Fruit fly (Drosophila melanogaster) whole organism, prepupa: ENCODE measurements around the gene Sirt6.

Source experiments
- Blimp-1 ChIP-seq: fragments of 200-800 bp; sonication (Bioruptor generic); optimal IDR thresholded peaks from 3 replicates; lab custom pipeline; 2017; ENCODE audit warnings: missing biosample characterization, missing genetic modification characterization, mild to moderate bottlenecking, moderate library complexity, missing genetic modification reagents
- CG10631 ChIP-seq: fragments of 200-800 bp; sonication (Bioruptor generic); optimal IDR thresholded peaks from 2 replicates; lab custom pipeline; 2016; ENCODE audit warnings: missing biosample characterization, missing genetic modification characterization
- CG11294 ChIP-seq: fragments of 200-800 bp; sonication (Bioruptor generic); IDR thresholded peaks from 2 replicates; pipeline ENCODE4 v1.3.6; 2022; ENCODE audit warnings: missing biosample characterization, missing genetic modification characterization
- CG11762 ChIP-seq: fragments of 200-800 bp; sonication (Bioruptor generic); optimal IDR thresholded peaks from 3 replicates; lab custom pipeline; 2016; ENCODE audit warnings: missing biosample characterization, missing genetic modification characterization; ENCODE audit not compliant: insufficient read depth
- CG11902 ChIP-seq: fragments of 200-800 bp; sonication (Bioruptor generic); optimal IDR thresholded peaks from 3 replicates; lab custom pipeline; 2016; ENCODE audit warnings: missing biosample characterization, missing genetic modification characterization
- CG15336 ChIP-seq: fragments of 200-800 bp; sonication (Bioruptor generic); IDR thresholded peaks from 2 replicates; pipeline ENCODE4 v1.3.6; 2022; ENCODE audit warnings: missing biosample characterization, missing genetic modification characterization
- CG16779 ChIP-seq: fragments of 200-800 bp; sonication (Bioruptor generic); optimal IDR thresholded peaks from 3 replicates; lab custom pipeline; 2017; ENCODE audit warnings: missing biosample characterization, mild to moderate bottlenecking, missing genetic modification characterization
- CG3032 ChIP-seq: fragments of 200-800 bp; optimal IDR thresholded peaks from 2 replicates; lab custom pipeline; 2019; ENCODE audit warnings: missing biosample characterization, mild to moderate bottlenecking, missing genetic modification characterization, moderate library complexity
- CG31627 ChIP-seq: fragments of 200-800 bp; sonication (Bioruptor generic); optimal IDR thresholded peaks from 3 replicates; lab custom pipeline; 2016; ENCODE audit warnings: missing biosample characterization, missing genetic modification characterization
- CG32006 ChIP-seq: fragments of 200-800 bp; sonication (Bioruptor generic); optimal IDR thresholded peaks from 3 replicates; lab custom pipeline; 2017; ENCODE audit warnings: missing biosample characterization, mild to moderate bottlenecking, missing genetic modification characterization
- CG34406 ChIP-seq: fragments of 200-800 bp; sonication (Bioruptor generic); optimal IDR thresholded peaks from 3 replicates; lab custom pipeline; 2016; ENCODE audit warnings: missing biosample characterization, missing genetic modification characterization
- CG3919 ChIP-seq: fragments of 200-800 bp; sonication (Bioruptor generic); optimal IDR thresholded peaks from 3 replicates; lab custom pipeline; 2016; ENCODE audit warnings: missing biosample characterization, missing genetic modification characterization
- CG4318 ChIP-seq: fragments of 200-800 bp; sonication (Bioruptor generic); optimal IDR thresholded peaks from 3 replicates; lab custom pipeline; 2017; ENCODE audit warnings: missing biosample characterization, mild to moderate bottlenecking, missing genetic modification characterization
- CG6163 ChIP-seq: fragments of 200-800 bp; sonication (Bioruptor generic); IDR thresholded peaks from 3 replicates; pipeline ENCODE4 v1.3.6; 2022; ENCODE audit warnings: missing biosample characterization, missing genetic modification characterization
- CG6276 ChIP-seq: fragments of 200-800 bp; sonication (Bioruptor generic); optimal IDR thresholded peaks from 2 replicates; lab custom pipeline; 2017; ENCODE audit warnings: missing biosample characterization, mild to moderate bottlenecking, missing genetic modification characterization
- CG6792 ChIP-seq: fragments of 200-800 bp; sonication (Bioruptor generic); optimal IDR thresholded peaks from 3 replicates; lab custom pipeline; 2016; ENCODE audit warnings: missing biosample characterization, missing genetic modification characterization
- CG6854 ChIP-seq: fragments of 200-800 bp; sonication (Bioruptor generic); optimal IDR thresholded peaks from 2 replicates; lab custom pipeline; 2017; ENCODE audit warnings: missing biosample characterization, mild to moderate bottlenecking, missing genetic modification characterization
- CG8119 ChIP-seq: fragments of 200-800 bp; sonication (Bioruptor generic); IDR thresholded peaks from 3 replicates; pipeline ENCODE4 v1.3.6; 2022; ENCODE audit warnings: missing biosample characterization, missing genetic modification characterization
- CG8319 ChIP-seq: fragments of 200-800 bp; sonication (Bioruptor generic); optimal IDR thresholded peaks from 3 replicates; lab custom pipeline; 2016; ENCODE audit warnings: missing biosample characterization, missing genetic modification characterization
- CG9139 ChIP-seq: fragments of 200-800 bp; sonication (Bioruptor generic); optimal IDR thresholded peaks from 3 replicates; lab custom pipeline; 2017; ENCODE audit warnings: missing biosample characterization, mild to moderate bottlenecking, missing genetic modification characterization
- Eip78C ChIP-seq: fragments of 200-800 bp; sonication (Bioruptor generic); peaks from one replicate; lab custom pipeline; 2016; ENCODE audit warnings: missing biosample characterization, missing genetic modification characterization
- Eip93F ChIP-seq: fragments of 200-800 bp; sonication (Bioruptor generic); optimal IDR thresholded peaks from 2 replicates; lab custom pipeline; 2016; ENCODE audit warnings: missing biosample characterization, mild to moderate bottlenecking, missing genetic modification characterization
- Ets21C ChIP-seq: fragments of 200-800 bp; sonication (Bioruptor generic); optimal IDR thresholded peaks from 3 replicates; lab custom pipeline; 2016; ENCODE audit warnings: missing biosample characterization, missing genetic modification characterization
- Ets96B ChIP-seq: fragments of 200-800 bp; optimal IDR thresholded peaks from 2 replicates; lab custom pipeline; 2019; ENCODE audit warnings: missing biosample characterization, mild to moderate bottlenecking, missing genetic modification characterization, moderate library complexity
- Hr38 ChIP-seq: sonication (Bioruptor generic); optimal IDR thresholded peaks from 2 replicates; lab custom pipeline; 2016; ENCODE audit warnings: missing biosample characterization, missing genetic modification characterization
- Hr39 ChIP-seq: fragments of 200-800 bp; sonication (Bioruptor generic); optimal IDR thresholded peaks from 2 replicates; lab custom pipeline; 2016; ENCODE audit warnings: missing biosample characterization, missing genetic modification characterization
- Lpt ChIP-seq: fragments of 200-800 bp; sonication (Bioruptor generic); optimal IDR thresholded peaks from 3 replicates; lab custom pipeline; 2016; ENCODE audit warnings: missing biosample characterization, missing genetic modification characterization
- Met ChIP-seq: fragments of 200-800 bp; sonication (Bioruptor generic); optimal IDR thresholded peaks from 3 replicates; lab custom pipeline; 2016; ENCODE audit warnings: missing biosample characterization, missing genetic modification characterization
- OdsH ChIP-seq: fragments of 200-800 bp; sonication (Bioruptor generic); optimal IDR thresholded peaks from 3 replicates; lab custom pipeline; 2016; ENCODE audit warnings: missing biosample characterization, missing genetic modification characterization
- Smox ChIP-seq: fragments of 200-800 bp; sonication (Bioruptor generic); optimal IDR thresholded peaks from 3 replicates; lab custom pipeline; 2016; ENCODE audit warnings: missing biosample characterization, missing genetic modification characterization
- Sox102F ChIP-seq: fragments of 200-800 bp; sonication (Bioruptor generic); optimal IDR thresholded peaks from 2 replicates; lab custom pipeline; 2016; ENCODE audit warnings: missing biosample characterization, mild to moderate bottlenecking, missing genetic modification characterization
- Sox14 ChIP-seq: fragments of 200-800 bp; sonication (Bioruptor generic); optimal IDR thresholded peaks from 3 replicates; lab custom pipeline; 2016; ENCODE audit warnings: missing biosample characterization, missing genetic modification characterization
- Sox15 ChIP-seq: fragments of 200-800 bp; sonication (Bioruptor generic); optimal IDR thresholded peaks from 3 replicates; lab custom pipeline; 2016; ENCODE audit warnings: missing biosample characterization, missing genetic modification characterization
- achi ChIP-seq: fragments of 200-800 bp; sonication (Bioruptor generic); optimal IDR thresholded peaks from 3 replicates; lab custom pipeline; 2016; ENCODE audit warnings: missing biosample characterization, missing genetic modification characterization
- acj6 ChIP-seq: fragments of 200-800 bp; sonication (Bioruptor generic); optimal IDR thresholded peaks from 3 replicates; lab custom pipeline; 2016; ENCODE audit warnings: missing biosample characterization, missing genetic modification characterization
- cyc ChIP-seq: fragments of 200-800 bp; sonication (Bioruptor generic); optimal IDR thresholded peaks from 3 replicates; lab custom pipeline; 2016; ENCODE audit warnings: missing biosample characterization, missing genetic modification characterization
- eg ChIP-seq: fragments of 200-800 bp; sonication (Bioruptor generic); IDR thresholded peaks from 3 replicates; pipeline ENCODE4 v1.3.6; 2022; ENCODE audit warnings: missing biosample characterization, missing genetic modification characterization
- esn ChIP-seq: fragments of 200-800 bp; sonication (Bioruptor generic); optimal IDR thresholded peaks from 2 replicates; lab custom pipeline; 2016; ENCODE audit warnings: missing biosample characterization, mild to moderate bottlenecking, missing genetic modification characterization, moderate library complexity
- fd85E ChIP-seq: fragments of 200-800 bp; sonication (Bioruptor generic); optimal IDR thresholded peaks from 3 replicates; lab custom pipeline; 2016; ENCODE audit warnings: missing biosample characterization, missing genetic modification characterization
- fkh ChIP-seq: fragments of 200-800 bp; sonication (Bioruptor generic); optimal IDR thresholded peaks from 3 replicates; lab custom pipeline; 2017; ENCODE audit warnings: missing biosample characterization, mild to moderate bottlenecking, missing genetic modification characterization, moderate library complexity
- net ChIP-seq: fragments of 200-800 bp; sonication (Bioruptor generic); optimal IDR thresholded peaks from 3 replicates; lab custom pipeline; 2016; ENCODE audit warnings: missing biosample characterization, missing genetic modification characterization
- pdm3 ChIP-seq: fragments of 200-800 bp; sonication (Bioruptor generic); optimal IDR thresholded peaks from 3 replicates; lab custom pipeline; 2016; ENCODE audit warnings: missing biosample characterization, missing genetic modification characterization
- salr ChIP-seq, 2 experiments: fragments of 200-800 bp; sonication (Bioruptor generic); optimal IDR thresholded peaks; 3 replicates each; lab custom pipeline; 2016 to 2018; ENCODE audit warnings: missing biosample characterization in 2 of 2, missing genetic modification characterization in 2 of 2, mild to moderate bottlenecking in 1 of 2
- spab ChIP-seq: fragments of 200-800 bp; sonication (Bioruptor generic); optimal IDR thresholded peaks from 2 replicates; lab custom pipeline; 2017; ENCODE audit warnings: missing biosample characterization, mild to moderate bottlenecking, missing genetic modification characterization, missing genetic modification reagents
- ss ChIP-seq, 2 experiments: fragments of 200-800 bp; sonication (Bioruptor generic); optimal IDR thresholded peaks; 2 replicates in 1 of 2; 3 replicates in 1 of 2; lab custom pipeline; 2017 to 2018; ENCODE audit warnings: mild to moderate bottlenecking in 2 of 2, missing biosample characterization in 2 of 2, missing genetic modification characterization in 2 of 2, moderate library complexity in 1 of 2
- svp ChIP-seq: fragments of 200-800 bp; sonication (Bioruptor generic); peaks from one replicate; lab custom pipeline; 2016; ENCODE audit warnings: missing biosample characterization, missing genetic modification characterization
- topi ChIP-seq: fragments of 200-800 bp; sonication (Bioruptor generic); optimal IDR thresholded peaks from 3 replicates; lab custom pipeline; 2016; ENCODE audit warnings: missing biosample characterization, missing genetic modification characterization
- vri ChIP-seq: fragments of 200-800 bp; sonication (Bioruptor generic); optimal IDR thresholded peaks from 3 replicates; lab custom pipeline; 2016; ENCODE audit warnings: missing biosample characterization, mild to moderate bottlenecking, missing genetic modification characterization

Sirt6 gene

dm6 chr3R:10217998-10218397, 43.7 kb downstream of the Sirt6 start:
- TF ChIP-seq CG32006 (GFP tag; lab: Kevin White, UChicago) (no peak), Eip93F (GFP tag; lab: Kevin White, UChicago) (no peak), vri (GFP tag; lab: Kevin White, UChicago) (no peak), Met (GFP tag; lab: Kevin White, UChicago) (no peak), fd85E (GFP tag; lab: Kevin White, UChicago) (no peak), CG11902 (GFP tag; lab: Kevin White, UChicago) (no peak), Sox14 (GFP tag; lab: Kevin White, UChicago) (no peak), CG8319 (no peak), CG11762 (no peak), Lpt (GFP tag; lab: Kevin White, UChicago) (no peak), CG16779 (tag; lab: Kevin White, UChicago) (no peak), Hr39 (GFP tag; lab: Kevin White, UChicago) (no peak), pdm3 (GFP tag; lab: Kevin White, UChicago) (no peak), CG4318 (GFP tag; lab: Kevin White, UChicago) (no peak), eg (GFP tag; lab: Robert Waterston, UW) (no peak), Sox102F (GFP tag; lab: Kevin White, UChicago) (no peak), CG8119 (GFP tag; lab: Robert Waterston, UW) (no peak), esn (GFP tag; lab: Kevin White, UChicago) (no peak)

dm6 chr3R:10213430-10213829, 48.2 kb downstream of the Sirt6 start:
- TF ChIP-seq CG16779 (tag; lab: Kevin White, UChicago) (peak; percentile 87), Blimp-1 (peak; percentile 13), CG15336 (GFP tag; lab: Robert Waterston, UW) (peak; percentile 85), CG6276 (GFP tag; lab: Kevin White, UChicago) (peak; percentile 81), ss (GFP tag; optimal IDR thresholded peaks at IDR 0.05; lab: Kevin White, UChicago) (peak; percentile 88 to 93), vri (GFP tag; lab: Kevin White, UChicago) (peak; percentile 23), pdm3 (GFP tag; lab: Kevin White, UChicago) (peak; percentile 75), Ets21C (GFP tag; lab: Kevin White, UChicago) (no peak), Ets96B (tag; lab: Kevin White, UChicago) (peak; percentile 93), CG8119 (GFP tag; lab: Robert Waterston, UW) (peak; percentile 87), Lpt (GFP tag; lab: Kevin White, UChicago) (peak; percentile 78), salr (GFP tag; optimal IDR thresholded peaks at IDR 0.05; lab: Kevin White, UChicago) (peak; percentile 80 to 89), CG6792 (GFP tag; lab: Kevin White, UChicago) (peak; percentile 82), fd85E (GFP tag; lab: Kevin White, UChicago) (peak; percentile 68), esn (GFP tag; lab: Kevin White, UChicago) (peak; percentile 77), acj6 (GFP tag; lab: Kevin White, UChicago) (peak; percentile 87), Sox15 (GFP tag; lab: Kevin White, UChicago) (peak; percentile 81), Sox14 (GFP tag; lab: Kevin White, UChicago) (peak; percentile 75), CG4318 (GFP tag; lab: Kevin White, UChicago) (peak; percentile 80), Smox (peak; percentile 42), spab (GFP tag; lab: Kevin White, UChicago) (peak; percentile 92), achi (GFP tag; lab: Kevin White, UChicago) (peak; percentile 88), CG9139 (GFP tag; lab: Kevin White, UChicago) (peak; percentile 93), CG11762 (peak; percentile 85), cyc (GFP tag; lab: Kevin White, UChicago) (peak; percentile 57), CG6163 (GFP tag; lab: Robert Waterston, UW) (peak; percentile 96), CG11294 (peak; percentile 86), CG3919 (GFP tag; lab: Kevin White, UChicago) (peak; percentile 88), topi (peak; percentile 74), Eip78C (GFP tag; lab: Kevin White, UChicago) (peak; percentile 94), CG6854 (no peak), Hr39 (GFP tag; lab: Kevin White, UChicago) (peak; percentile 23), eg (GFP tag; lab: Robert Waterston, UW) (peak; percentile 91), CG10631 (GFP tag; lab: Kevin White, UChicago) (peak; percentile 94), net (GFP tag; lab: Kevin White, UChicago) (peak; percentile 85), svp (peak; percentile 79), CG3032 (peak; percentile 95), fkh (GFP tag; lab: Kevin White, UChicago) (no peak), OdsH (GFP tag; lab: Kevin White, UChicago) (peak; percentile 90), CG31627 (peak; percentile 42), CG32006 (GFP tag; lab: Kevin White, UChicago) (peak; percentile 91), Met (GFP tag; lab: Kevin White, UChicago) (peak; percentile 64), CG34406 (GFP tag; lab: Kevin White, UChicago) (peak; percentile 84), Hr38 (GFP tag; lab: Kevin White, UChicago) (no peak)
